Worm (Caenorhabditis elegans): ENCODE results near the gene C24H12.8.

Gene C24H12.8

DNA sequence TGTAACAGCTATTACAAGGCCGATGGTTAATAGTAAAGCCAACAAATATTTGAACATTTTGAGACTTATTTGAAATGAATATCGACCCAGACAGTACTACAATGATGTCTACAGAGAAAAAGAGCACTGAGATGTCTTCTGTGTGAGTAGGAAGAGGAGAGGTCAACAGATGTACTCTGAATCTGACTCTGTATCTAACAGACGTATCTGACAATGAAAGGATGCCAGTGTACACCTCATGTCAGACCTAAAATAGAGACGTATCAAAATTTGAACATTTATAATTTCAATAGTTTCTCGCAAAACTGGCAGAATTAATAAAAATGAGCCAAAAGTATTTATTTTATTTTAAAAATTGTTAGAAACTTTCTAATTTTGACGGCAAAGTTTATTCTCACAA, at the start of gene C24H12.8:
C24H12.8 (minus strand) TSS at position 101 of the 400 bp plus-strand sequence.
- no peak for TF ChIP-seq dpl-1 (GFP tag; optimal IDR thresholded peaks at IDR 0.05)
- TF ChIP-seq mab-9 (GFP tag; IDR thresholded peaks at IDR 0.05) = no peak
- TF ChIP-seq aha-1 (tag; optimal IDR thresholded peaks at IDR 0.05) = no peak
- TF ChIP-seq C34B4.2 (tag; optimal IDR thresholded peaks at IDR 0.05) = no peak
- TF ChIP-seq lin-14 (GFP tag; optimal IDR thresholded peaks at IDR 0.05) = no peak
- TF ChIP-seq ceh-8 (GFP tag; optimal IDR thresholded peaks at IDR 0.05) = no peak
- no peak for TF ChIP-seq mep-1 (tag; optimal IDR thresholded peaks at IDR 0.05)
- no peak for TF ChIP-seq blmp-1 (tag; optimal IDR thresholded peaks at IDR 0.05)
- TF ChIP-seq dsc-1 (tag; optimal IDR thresholded peaks at IDR 0.05) = no peak

DNA sequence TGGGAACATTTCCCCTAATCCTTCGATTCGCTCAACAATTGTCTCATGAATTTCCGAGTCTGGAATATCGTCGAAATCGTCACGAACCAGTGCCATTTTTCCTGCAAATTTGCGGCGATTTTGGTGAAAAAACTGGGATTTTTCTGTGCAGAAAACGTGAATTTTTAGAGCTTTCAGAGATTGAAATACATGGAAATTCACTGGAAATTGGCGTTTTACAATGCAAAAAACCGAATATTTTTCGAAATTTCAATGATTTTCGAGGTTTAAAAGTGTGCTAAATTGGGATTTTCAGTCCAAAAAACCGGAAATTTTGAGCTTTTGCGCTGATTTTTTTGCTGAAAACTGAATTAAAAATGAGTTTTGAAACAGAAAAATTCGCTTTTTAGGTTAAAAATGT, 47.4 kb upstream of the C24H12.8 start, which contains the start of gene tomm-22:
tomm-22 (minus strand) TSS at position 101 of the 400 bp plus-strand sequence.
- TF ChIP-seq lin-15B (tag; optimal IDR thresholded peaks at IDR 0.05) = no peak
- no peak for TF ChIP-seq efl-1 (optimal IDR thresholded peaks at IDR 0.05)
- TF ChIP-seq efl-1 (GFP tag; optimal IDR thresholded peaks at IDR 0.05 in 1 of 2) = peak in 1 of 2 experiments; percentile 27

DNA sequence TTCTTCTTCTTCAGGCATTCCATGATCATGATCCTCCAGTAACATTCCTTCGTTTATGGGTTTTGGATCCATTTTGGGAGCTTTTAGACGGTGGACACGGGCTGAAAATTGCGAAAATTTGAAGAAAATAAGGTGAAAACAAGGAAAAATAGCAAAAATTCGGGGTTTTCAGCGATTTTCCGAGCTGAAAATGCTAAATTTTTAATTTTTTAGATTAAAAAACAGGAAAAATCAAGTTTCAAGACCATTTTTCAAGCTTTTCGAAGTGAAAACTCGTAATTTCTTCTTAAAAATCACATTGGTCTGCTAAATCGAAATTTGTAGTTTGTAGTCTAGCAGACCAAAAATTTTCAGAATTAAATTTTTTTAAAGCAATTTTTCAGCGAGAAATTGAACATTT, 44.3 kb upstream of the C24H12.8 start, which contains the start of gene nfyb-1:
nfyb-1 (minus strand) TSS at position 101 of the 400 bp plus-strand sequence.
- TF ChIP-seq fkh-8 (tag; optimal IDR thresholded peaks at IDR 0.05) (no peak), swsn-7 (tag; optimal IDR thresholded peaks at IDR 0.05) (no peak), sox-4 (tag; optimal IDR thresholded peaks at IDR 0.05) (no peak), C16A3.4 (tag; optimal IDR thresholded peaks at IDR 0.05) (no peak), isw-1 (GFP tag; IDR thresholded peaks at IDR 0.05) (no peak), elt-2 (tag; optimal IDR thresholded peaks at IDR 0.05) (no peak), unc-98 (GFP tag; IDR thresholded peaks at IDR 0.05) (no peak), nhr-90 (tag; optimal IDR thresholded peaks at IDR 0.05; ENCODE audit: poor library complexity) (no peak), egl-13 (tag; optimal IDR thresholded peaks at IDR 0.05) (no peak), ceh-8 (GFP tag; optimal IDR thresholded peaks at IDR 0.05) (no peak), ceh-90 (tag; optimal IDR thresholded peaks at IDR 0.05) (no peak), nhr-85 (tag) (no peak), ztf-11 (tag; optimal IDR thresholded peaks at IDR 0.05) (no peak), ceh-63 (GFP tag; optimal IDR thresholded peaks at IDR 0.05) (no peak), lin-13 (GFP tag; optimal IDR thresholded peaks at IDR 0.05) (no peak)

DNA sequence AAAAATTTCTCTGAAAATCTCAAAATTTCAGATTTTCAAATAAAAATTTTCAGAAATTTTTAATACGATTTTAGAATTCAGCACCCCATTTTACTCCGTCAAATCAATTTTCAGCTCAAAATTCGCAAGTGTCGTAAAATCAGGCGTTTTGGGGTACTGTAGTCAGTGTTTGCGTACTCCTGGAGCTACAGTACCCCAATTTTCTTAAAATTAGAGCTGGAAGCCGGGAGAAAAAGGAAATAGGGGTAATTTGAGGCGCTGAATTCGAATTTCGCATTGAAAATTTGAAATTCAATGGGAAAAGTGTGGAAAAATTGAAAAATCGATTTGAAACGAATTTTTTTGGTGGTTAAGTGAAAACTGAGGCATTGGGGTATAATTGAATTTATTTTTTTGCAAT, 38.3 kb upstream of the C24H12.8 start:
- no peak for TF ChIP-seq unc-86 (tag; optimal IDR thresholded peaks at IDR 0.05)
- TF ChIP-seq dpl-1 (GFP tag; optimal IDR thresholded peaks at IDR 0.05) = no peak
- TF ChIP-seq ceh-63 (GFP tag; optimal IDR thresholded peaks at IDR 0.05) = no peak
- no peak for TF ChIP-seq unc-30 (tag; optimal IDR thresholded peaks at IDR 0.05)
- peak; percentile 21 to 69 for TF ChIP-seq lsy-2 (tag; optimal IDR thresholded peaks at IDR 0.05)
- no peak for TF ChIP-seq C16A3.4 (tag; optimal IDR thresholded peaks at IDR 0.05)
- no peak for TF ChIP-seq efl-1 (optimal IDR thresholded peaks at IDR 0.05)
- peak in 1 of 2 experiments; percentile 65 for TF ChIP-seq efl-1 (GFP tag; optimal IDR thresholded peaks at IDR 0.05 in 1 of 2)
- no peak for TF ChIP-seq lin-39 (tag; optimal IDR thresholded peaks at IDR 0.05)

DNA sequence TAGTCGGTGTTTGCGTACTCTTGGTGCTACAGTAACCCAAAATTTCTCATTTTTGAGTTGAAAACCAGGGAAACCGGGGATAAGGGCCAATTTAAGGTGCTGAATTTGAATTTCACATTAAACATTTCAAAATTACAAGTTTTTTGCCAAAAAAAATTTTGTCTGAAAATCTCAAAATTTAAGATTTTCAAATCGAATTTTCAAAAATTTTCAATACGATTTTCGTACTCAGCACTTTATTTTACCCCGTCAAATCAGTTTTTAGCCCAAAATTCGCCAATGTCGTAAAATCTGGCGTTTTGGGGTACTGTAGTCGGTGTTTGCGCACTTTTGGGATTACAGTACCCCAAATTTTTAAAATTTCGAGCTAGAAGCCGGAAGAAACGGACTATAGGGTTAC, 37.8 kb upstream of the C24H12.8 start, which contains the start of gene W10D9.3:
W10D9.3 (minus strand) TSS at position 101 of the 400 bp plus-strand sequence.
- TF ChIP-seq elt-3 (tag; optimal IDR thresholded peaks at IDR 0.05) (no peak), sup-37 (GFP tag; optimal IDR thresholded peaks at IDR 0.05) (no peak), swsn-7 (tag; optimal IDR thresholded peaks at IDR 0.05) (no peak), mdl-1 (tag; optimal IDR thresholded peaks at IDR 0.05) (no peak), sptf-1 (tag; optimal IDR thresholded peaks at IDR 0.05) (no peak), snu-23 (GFP tag; optimal IDR thresholded peaks at IDR 0.05) (no peak), rnt-1 (tag; optimal IDR thresholded peaks at IDR 0.05) (no peak), tbx-2 (tag; optimal IDR thresholded peaks at IDR 0.05) (no peak), hlh-4 (tag; optimal IDR thresholded peaks at IDR 0.05) (no peak), C04F5.9 (tag; optimal IDR thresholded peaks at IDR 0.05) (no peak), nhr-237 (tag; optimal IDR thresholded peaks at IDR 0.05) (no peak), ama-1 (optimal IDR thresholded peaks at IDR 0.05) (no peak), ztf-4 (tag; optimal IDR thresholded peaks at IDR 0.05) (no peak), pqm-1 (tag; optimal IDR thresholded peaks at IDR 0.05) (no peak), mep-1 (tag; optimal IDR thresholded peaks at IDR 0.05) (no peak)

Data from whole organism, L1 larva.